Worm (Caenorhabditis elegans) whole organism, L3 larva: ENCODE data around the gene R144.10.
A peak's percentile ranks its signal among the peaks of the same experiment; 100 is the strongest.

Experiments
- R02D3.7 ChIP-seq: fragments of 150-350 bp; optimal IDR thresholded peaks from 2 replicates; lab custom pipeline; 2014; ENCODE audit warnings: missing biosample characterization, missing genetic modification characterization
- ZK546.5 ChIP-seq: sonication (generic microtip); optimal IDR thresholded peaks from 2 replicates; lab custom pipeline; 2017; ENCODE audit warnings: missing biosample characterization, missing genetic modification characterization
- aly-2 ChIP-seq: fragments of 150-350 bp; optimal IDR thresholded peaks from 2 replicates; lab custom pipeline; 2014; ENCODE audit warnings: missing biosample characterization, missing genetic modification characterization
- ama-1 ChIP-seq: fragments of 150-350 bp; optimal IDR thresholded peaks from 2 replicates; lab custom pipeline; 2018
- ceh-16 ChIP-seq: sonication (generic microtip); optimal IDR thresholded peaks from 2 replicates; lab custom pipeline; 2017; ENCODE audit warnings: missing biosample characterization, missing genetic modification characterization
- ceh-28 ChIP-seq: fragments of 150-350 bp; optimal IDR thresholded peaks from 2 replicates; lab custom pipeline; 2014; ENCODE audit warnings: missing biosample characterization, missing genetic modification reagents, missing genetic modification characterization
- ceh-9 ChIP-seq: sonication (generic microtip); optimal IDR thresholded peaks from 2 replicates; lab custom pipeline; 2018; ENCODE audit warnings: missing biosample characterization, missing genetic modification characterization
- daf-12 ChIP-seq: fragments of 150-350 bp; optimal IDR thresholded peaks from 2 replicates; lab custom pipeline; 2014; ENCODE audit warnings: missing biosample characterization, missing genetic modification reagents, missing genetic modification characterization
- egl-5 ChIP-seq: fragments of 150-350 bp; optimal IDR thresholded peaks from 2 replicates; lab custom pipeline; 2017; ENCODE audit warnings: missing biosample characterization, missing genetic modification reagents, missing genetic modification characterization, inconsistent platforms
- elt-1 ChIP-seq: fragments of 150-350 bp; optimal IDR thresholded peaks from 2 replicates; lab custom pipeline; 2014; ENCODE audit warnings: missing biosample characterization, missing genetic modification characterization
- elt-2 ChIP-seq: sonication (generic microtip); optimal IDR thresholded peaks from 2 replicates; lab custom pipeline; 2016; ENCODE audit warnings: missing genetic modification reagents, mild to moderate bottlenecking, missing genetic modification characterization, missing compliant biosample characterization
- eor-1 ChIP-seq, 2 experiments: fragments of 150-350 bp; optimal IDR thresholded peaks; 2 replicates each; lab custom pipeline; 2014 to 2018; ENCODE audit warnings: missing biosample characterization in 2 of 2, missing genetic modification characterization in 2 of 2
- fkh-10 ChIP-seq: sonication (generic microtip); optimal IDR thresholded peaks from 2 replicates; lab custom pipeline; 2017; ENCODE audit warnings: missing biosample characterization, missing genetic modification reagents, missing genetic modification characterization
- fkh-2 ChIP-seq: fragments of 150-350 bp; optimal IDR thresholded peaks from 2 replicates; lab custom pipeline; 2014; ENCODE audit warnings: missing biosample characterization, missing genetic modification reagents, missing genetic modification characterization
- fos-1 ChIP-seq: fragments of 150-350 bp; optimal IDR thresholded peaks from 2 replicates; lab custom pipeline; 2014; ENCODE audit warnings: missing biosample characterization, missing genetic modification characterization
- hmg-11 ChIP-seq: sonication (generic microtip); optimal IDR thresholded peaks from 2 replicates; lab custom pipeline; 2016; ENCODE audit warnings: missing genetic modification characterization, missing compliant biosample characterization
- jun-1 ChIP-seq: fragments of 150-350 bp; optimal IDR thresholded peaks from 2 replicates; lab custom pipeline; 2014; ENCODE audit warnings: missing biosample characterization, missing genetic modification reagents, missing genetic modification characterization
- lin-15B ChIP-seq: fragments of 150-350 bp; optimal IDR thresholded peaks from 2 replicates; lab custom pipeline; 2014; ENCODE audit warnings: missing biosample characterization, missing genetic modification characterization
- lin-39 ChIP-seq: fragments of 150-350 bp; optimal IDR thresholded peaks from 2 replicates; lab custom pipeline; 2018; ENCODE audit warnings: missing biosample characterization, missing genetic modification reagents, missing genetic modification characterization
- mdl-1 ChIP-seq: fragments of 150-350 bp; optimal IDR thresholded peaks from 2 replicates; lab custom pipeline; 2014; ENCODE audit warnings: missing biosample characterization, missing genetic modification characterization
- mml-1 ChIP-seq: fragments of 150-350 bp; sonication (generic microtip); optimal IDR thresholded peaks from 3 replicates; lab custom pipeline; 2014; ENCODE audit warnings: missing biosample characterization, missing genetic modification characterization
- nfya-1 ChIP-seq: sonication (generic microtip); optimal IDR thresholded peaks from 2 replicates; lab custom pipeline; 2017; ENCODE audit warnings: missing genetic modification characterization, mild to moderate bottlenecking, missing compliant biosample characterization, antibody characterized with exemption, moderate library complexity; ENCODE audit not compliant: insufficient read depth
- nhr-12 ChIP-seq: fragments of 150-350 bp; optimal IDR thresholded peaks from 2 replicates; lab custom pipeline; 2014; ENCODE audit warnings: missing biosample characterization, missing genetic modification characterization
- nhr-23 ChIP-seq: fragments of 150-350 bp; optimal IDR thresholded peaks from 2 replicates; lab custom pipeline; 2014; ENCODE audit warnings: missing biosample characterization, missing genetic modification reagents, missing genetic modification characterization
- nhr-237 ChIP-seq: fragments of 150-350 bp; optimal IDR thresholded peaks from 2 replicates; lab custom pipeline; 2014; ENCODE audit warnings: missing biosample characterization, missing genetic modification characterization
- nhr-25 ChIP-seq: sonication (generic microtip); optimal IDR thresholded peaks from 2 replicates; lab custom pipeline; 2017; ENCODE audit warnings: missing biosample characterization, missing genetic modification characterization
- nhr-28 ChIP-seq: fragments of 150-350 bp; optimal IDR thresholded peaks from 2 replicates; lab custom pipeline; 2014; ENCODE audit warnings: missing biosample characterization, missing genetic modification characterization
- nhr-43 ChIP-seq: sonication (generic microtip); optimal IDR thresholded peaks from 2 replicates; lab custom pipeline; 2016; ENCODE audit warnings: mild to moderate bottlenecking, missing genetic modification characterization, missing compliant biosample characterization; ENCODE audit not compliant: poor library complexity, severe bottlenecking
- nhr-67 ChIP-seq: fragments of 150-350 bp; optimal IDR thresholded peaks from 2 replicates; lab custom pipeline; 2014; ENCODE audit warnings: missing biosample characterization, missing genetic modification characterization
- nhr-76 ChIP-seq: fragments of 150-350 bp; sonication (generic microtip); optimal IDR thresholded peaks from 5 replicates; lab custom pipeline; 2014; ENCODE audit warnings: missing biosample characterization, missing genetic modification characterization
- nhr-77 ChIP-seq: fragments of 150-350 bp; optimal IDR thresholded peaks from 2 replicates; lab custom pipeline; 2014; ENCODE audit warnings: missing biosample characterization, missing genetic modification characterization
- pha-4 ChIP-seq: fragments of 150-350 bp; optimal IDR thresholded peaks from 2 replicates; lab custom pipeline; 2014; ENCODE audit warnings: missing biosample characterization, missing genetic modification reagents, missing genetic modification characterization
- pqm-1 ChIP-seq: fragments of 150-350 bp; optimal IDR thresholded peaks from 2 replicates; lab custom pipeline; 2017; ENCODE audit warnings: missing biosample characterization, missing genetic modification characterization, inconsistent platforms
- sea-2 ChIP-seq: fragments of 150-350 bp; sonication (generic microtip); optimal IDR thresholded peaks from 4 replicates; lab custom pipeline; 2014; ENCODE audit warnings: missing biosample characterization, missing genetic modification reagents, missing genetic modification characterization
- skn-1 ChIP-seq: fragments of 150-350 bp; optimal IDR thresholded peaks from 2 replicates; lab custom pipeline; 2014; ENCODE audit warnings: missing biosample characterization, missing genetic modification characterization
- snpc-4 ChIP-seq: fragments of 150-350 bp; optimal IDR thresholded peaks from 2 replicates; lab custom pipeline; 2014; ENCODE audit warnings: missing biosample characterization, missing genetic modification characterization
- tbx-2 ChIP-seq: sonication (generic microtip); optimal IDR thresholded peaks from 2 replicates; lab custom pipeline; 2016; ENCODE audit warnings: mild to moderate bottlenecking, missing genetic modification characterization, missing compliant biosample characterization
- unc-39 ChIP-seq: sonication (generic microtip); optimal IDR thresholded peaks from 4 replicates; lab custom pipeline; 2017; ENCODE audit warnings: missing biosample characterization, missing genetic modification characterization
- zag-1 ChIP-seq: fragments of 150-350 bp; optimal IDR thresholded peaks from 2 replicates; lab custom pipeline; 2014; ENCODE audit warnings: missing biosample characterization, missing genetic modification characterization
- ztf-11 ChIP-seq: fragments of 150-350 bp; optimal IDR thresholded peaks from 2 replicates; lab custom pipeline; 2014; ENCODE audit warnings: missing biosample characterization, missing genetic modification characterization
- ztf-4 ChIP-seq: fragments of 150-350 bp; optimal IDR thresholded peaks from 2 replicates; lab custom pipeline; 2014; ENCODE audit warnings: missing biosample characterization, missing genetic modification characterization

The R144.10 gene

DNA sequence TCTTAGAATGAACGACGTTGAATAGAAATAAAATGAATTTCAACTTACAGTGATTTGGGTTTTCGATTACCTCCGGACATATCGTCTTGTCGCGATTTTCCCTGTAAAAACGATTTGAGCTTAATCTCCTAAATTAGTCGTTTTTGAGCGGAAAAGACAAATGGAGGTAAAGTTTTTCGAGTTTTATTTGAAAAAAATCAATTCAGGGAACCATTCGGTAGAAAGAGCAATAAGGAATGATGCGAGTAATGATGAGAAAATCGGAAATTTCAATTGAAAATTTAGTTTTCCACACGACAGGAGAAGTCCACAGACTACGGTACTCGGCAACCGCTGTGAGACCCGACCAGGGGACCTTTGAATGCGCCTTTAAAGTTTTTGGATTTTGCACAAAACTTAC is at the start of gene R144.10:
TSS of gene R144.10 (minus strand) at position 101 of the 400 bp plus-strand sequence.
- TF ChIP-seq nhr-67 (no peak), elt-1 (tag; lab: Kevin White, UChicago) (no peak), nhr-28 (no peak), skn-1 (tag; lab: Kevin White, UChicago) (no peak), fos-1 (tag; lab: Kevin White, UChicago) (no peak), ztf-4 (tag; lab: Kevin White, UChicago) (no peak), sea-2 (no peak), ceh-9 (tag; lab: Kevin White, UChicago) (no peak), zag-1 (tag; lab: Kevin White, UChicago) (no peak), ZK546.5 (tag; lab: Kevin White, UChicago) (no peak), nhr-23 (tag; lab: Kevin White, UChicago) (no peak), pha-4 (tag; lab: Kevin White, UChicago) (no peak), daf-12 (tag; lab: Kevin White, UChicago) (no peak), ama-1 (lab: Kevin White, UChicago) (no peak)

DNA sequence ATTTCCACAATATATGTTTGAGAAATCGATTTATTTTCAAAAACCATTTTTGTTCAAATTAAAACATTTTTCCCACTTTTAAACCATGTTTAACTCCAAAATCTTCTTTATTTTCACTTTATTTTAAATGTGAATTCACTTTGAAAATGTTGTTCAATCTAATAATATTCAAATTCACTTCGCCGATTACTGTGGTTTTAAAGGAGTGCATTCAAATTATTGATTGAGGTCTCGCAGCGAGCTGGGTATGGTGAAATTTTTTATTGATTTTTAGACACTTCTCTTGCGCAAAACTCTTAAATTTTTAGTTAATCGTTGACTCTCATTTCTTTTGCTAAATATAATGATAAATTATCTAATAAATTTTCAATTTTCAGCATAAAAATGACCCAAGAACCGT is 45.6 kb upstream of the R144.10 start, which contains the start of gene C45G9.5:
TSS of gene C45G9.5 (plus strand) at position 378 of the 400 bp plus-strand sequence.
- TF ChIP-seq nhr-76 (tag; lab: Kevin White, UChicago): no peak
- no peak for TF ChIP-seq nhr-43 (tag; lab: Kevin White, UChicago)
- TF ChIP-seq nhr-77 (tag; lab: Kevin White, UChicago): no peak
- TF ChIP-seq lin-39 (tag; lab: Kevin White, UChicago): no peak
- no peak for TF ChIP-seq pha-4 (tag; lab: Kevin White, UChicago)
- no peak for TF ChIP-seq ztf-11 (tag; lab: Kevin White, UChicago)
- TF ChIP-seq ZK546.5 (tag; lab: Kevin White, UChicago): no peak
- TF ChIP-seq snpc-4 (tag; lab: Kevin White, UChicago): no peak
- no peak for TF ChIP-seq eor-1 (tag; optimal IDR thresholded peaks at IDR 0.05; lab: Kevin White, UChicago)
- TF ChIP-seq egl-5 (tag; lab: Kevin White, UChicago): no peak
- TF ChIP-seq ceh-16 (tag; lab: Kevin White, UChicago): no peak
- TF ChIP-seq ceh-28: no peak
- TF ChIP-seq nhr-237: no peak
- no peak for TF ChIP-seq fos-1 (tag; lab: Kevin White, UChicago)
- TF ChIP-seq ceh-9 (tag; lab: Kevin White, UChicago): no peak
- TF ChIP-seq fkh-10 (GFP tag; lab: Kevin White, UChicago): no peak
- no peak for TF ChIP-seq jun-1
- no peak for TF ChIP-seq nhr-25
- TF ChIP-seq zag-1 (tag; lab: Kevin White, UChicago): no peak
- TF ChIP-seq unc-39 (tag; lab: Kevin White, UChicago): no peak

DNA sequence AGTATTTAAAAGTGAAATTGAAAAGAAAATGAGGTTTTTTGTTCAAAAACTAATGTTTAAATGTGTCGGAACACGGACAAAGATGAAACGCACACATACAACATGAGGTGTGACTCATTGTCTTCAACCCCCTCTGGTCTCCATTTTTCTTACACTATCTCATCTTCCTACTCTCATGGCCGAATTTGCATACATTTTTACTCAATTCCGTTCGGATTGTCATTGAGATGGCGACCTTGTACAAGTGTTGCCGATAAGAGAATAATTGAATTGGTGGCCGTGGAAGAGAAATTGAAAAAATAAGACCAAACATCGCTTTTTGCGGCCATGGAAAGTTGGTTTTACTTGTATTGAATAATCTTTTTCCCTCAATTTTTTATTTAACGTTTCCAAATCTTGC is 45.0 kb upstream of the R144.10 start, which contains the start of gene txbp-3:
TSS of gene txbp-3 (minus strand) at position 285 of the 400 bp plus-strand sequence.
- TF ChIP-seq nfya-1 (tag; lab: Kevin White, UChicago) (peak; percentile 20), nhr-12 (tag; lab: Kevin White, UChicago) (no peak), jun-1 (peak; percentile 5), aly-2 (tag; lab: Kevin White, UChicago) (no peak), ztf-4 (tag; lab: Kevin White, UChicago) (no peak), mdl-1 (tag; lab: Kevin White, UChicago) (no peak), egl-5 (tag; lab: Kevin White, UChicago) (no peak), nhr-76 (tag; lab: Kevin White, UChicago) (no peak), lin-15B (tag; lab: Kevin White, UChicago) (peak; percentile 70), fkh-2 (tag; lab: Kevin White, UChicago) (no peak), ama-1 (lab: Kevin White, UChicago) (no peak), nhr-25 (peak; percentile 95), hmg-11 (tag; lab: Kevin White, UChicago) (no peak), snpc-4 (tag; lab: Kevin White, UChicago) (peak; percentile 80), lin-39 (tag; lab: Kevin White, UChicago) (peak; percentile 23), nhr-23 (tag; lab: Kevin White, UChicago) (peak; percentile 27), elt-2 (tag; lab: Kevin White, UChicago) (peak; percentile 74), R02D3.7 (no peak), ztf-11 (tag; lab: Kevin White, UChicago) (no peak), daf-12 (tag; lab: Kevin White, UChicago) (no peak), sea-2 (no peak), skn-1 (tag; lab: Kevin White, UChicago) (no peak), tbx-2 (tag; lab: Kevin White, UChicago) (no peak), fkh-10 (GFP tag; lab: Kevin White, UChicago) (peak; percentile 17), mml-1 (tag; lab: Kevin White, UChicago) (no peak), nhr-43 (tag; lab: Kevin White, UChicago) (peak; percentile 9), pha-4 (tag; lab: Kevin White, UChicago) (peak; percentile 32), pqm-1 (peak; percentile 0)
